Worm (Caenorhabditis elegans) whole organism, L1 larva: ENCODE data around the gene H06A10.1.

Source experiments
- C16A3.4 ChIP-seq: fragments of 150-350 bp; optimal IDR thresholded peaks from 2 replicates; lab custom pipeline; 2014; ENCODE audit warnings: missing biosample characterization, missing genetic modification characterization
- aha-1 ChIP-seq: fragments of 150-350 bp; optimal IDR thresholded peaks from 2 replicates; lab custom pipeline; 2014; ENCODE audit warnings: missing biosample characterization, missing genetic modification characterization
- ama-1 ChIP-seq: fragments of 150-350 bp; optimal IDR thresholded peaks from 2 replicates; lab custom pipeline; 2014
- blmp-1 ChIP-seq: fragments of 150-350 bp; optimal IDR thresholded peaks from 2 replicates; lab custom pipeline; 2014; ENCODE audit warnings: missing biosample characterization, missing genetic modification characterization
- ceh-82 ChIP-seq, 3 experiments: fragments of 150-350 bp in 1 of 3; sonication (generic microtip) in 2 of 3; optimal IDR thresholded peaks; 2 replicates each; lab custom pipeline; 2014 to 2017; ENCODE audit warnings: missing biosample characterization in 3 of 3, missing genetic modification characterization in 3 of 3
- dpl-1 ChIP-seq, 3 experiments: fragments of 150-350 bp in 2 of 3; sonication (generic microtip) in 1 of 3; optimal IDR thresholded peaks; 2 replicates each; lab custom pipeline; 2014 to 2017; ENCODE audit warnings: missing biosample characterization in 3 of 3, missing genetic modification characterization in 3 of 3, missing genetic modification reagents in 3 of 3
- dsc-1 ChIP-seq: sonication (generic microtip); optimal IDR thresholded peaks from 2 replicates; lab custom pipeline; 2016; ENCODE audit warnings: mild to moderate bottlenecking, missing genetic modification characterization, missing compliant biosample characterization
- efl-1 ChIP-seq, 4 experiments: fragments of 150-350 bp; optimal IDR thresholded peaks in 3 of 4; peaks in 1 of 4; 1 replicate in 1 of 4; 2 replicates in 3 of 4; lab custom pipeline; 2014; ENCODE audit warnings: missing biosample characterization in 2 of 4, missing genetic modification characterization in 2 of 4, missing genetic modification reagents in 2 of 4
- egl-13 ChIP-seq: sonication (generic microtip); optimal IDR thresholded peaks from 2 replicates; lab custom pipeline; 2016; ENCODE audit warnings: missing genotype, missing genetic modification reagents, missing genetic modification characterization, missing compliant biosample characterization
- egl-27 ChIP-seq, 2 experiments: fragments of 150-350 bp in 1 of 2; sonication (generic microtip); optimal IDR thresholded peaks; 3 replicates each; lab custom pipeline; 2017 to 2018; ENCODE audit warnings: missing biosample characterization in 2 of 2, missing genetic modification characterization in 2 of 2, missing genetic modification reagents in 2 of 2
- elt-2 ChIP-seq: sonication (generic microtip); optimal IDR thresholded peaks from 2 replicates; lab custom pipeline; 2016; ENCODE audit warnings: missing genetic modification characterization, mild to moderate bottlenecking, inconsistent platforms, missing compliant biosample characterization, missing genetic modification reagents
- elt-3 ChIP-seq, 6 experiments: fragments of 150-350 bp in 1 of 6; sonication (generic microtip); optimal IDR thresholded peaks; 2 replicates each; lab custom pipeline; 2017 to 2018; ENCODE audit warnings: missing biosample characterization in 6 of 6, missing genetic modification characterization in 6 of 6, inconsistent platforms in 1 of 6
- fkh-10 ChIP-seq: sonication (generic microtip); optimal IDR thresholded peaks from 2 replicates; lab custom pipeline; 2017; ENCODE audit warnings: missing biosample characterization, missing genetic modification reagents, missing genetic modification characterization
- fkh-8 ChIP-seq: sonication (generic microtip); optimal IDR thresholded peaks from 2 replicates; lab custom pipeline; 2016; ENCODE audit warnings: mild to moderate bottlenecking, missing genetic modification characterization, missing compliant biosample characterization
- fos-1 ChIP-seq: fragments of 150-350 bp; optimal IDR thresholded peaks from 2 replicates; lab custom pipeline; 2014; ENCODE audit warnings: missing biosample characterization, missing genetic modification characterization
- hlh-17 ChIP-seq: fragments of 200-800 bp; sonication (Bioruptor generic); optimal IDR thresholded peaks from 2 replicates; lab custom pipeline; 2018; ENCODE audit warnings: missing genetic modification characterization, mild to moderate bottlenecking, missing compliant biosample characterization, moderate library complexity, borderline replicate concordance
- irx-1 ChIP-seq: sonication (generic microtip); optimal IDR thresholded peaks from 2 replicates; lab custom pipeline; 2016; ENCODE audit warnings: missing genetic modification characterization, missing compliant biosample characterization
- isw-1 ChIP-seq: fragments of 200-800 bp; sonication (Bioruptor generic); IDR thresholded peaks from 2 replicates; pipeline ENCODE4 v1.3.6; 2022; ENCODE audit warnings: missing genetic modification characterization, missing compliant biosample characterization
- jun-1 ChIP-seq: fragments of 150-350 bp; optimal IDR thresholded peaks from 2 replicates; lab custom pipeline; 2014; ENCODE audit warnings: missing biosample characterization, missing genetic modification reagents, missing genetic modification characterization
- lin-14 ChIP-seq: fragments of 200-800 bp; sonication (Bioruptor generic); optimal IDR thresholded peaks from 2 replicates; lab custom pipeline; 2018; ENCODE audit warnings: mild to moderate bottlenecking, missing genetic modification characterization, moderate library complexity, missing compliant biosample characterization
- lin-35 ChIP-seq, 2 experiments: fragments of 150-350 bp; optimal IDR thresholded peaks; 2 replicates each; lab custom pipeline; 2014; ENCODE audit warnings: missing biosample characterization in 2 of 2, missing genetic modification characterization in 2 of 2, missing genetic modification reagents in 2 of 2
- lsy-2 ChIP-seq, 2 experiments: fragments of 150-350 bp; optimal IDR thresholded peaks; 2 replicates each; lab custom pipeline; 2014; ENCODE audit warnings: missing biosample characterization in 2 of 2, missing genetic modification characterization in 2 of 2
- mdl-1 ChIP-seq, 2 experiments: fragments of 150-350 bp; optimal IDR thresholded peaks; 2 replicates each; lab custom pipeline; 2014 to 2017; ENCODE audit warnings: missing biosample characterization in 2 of 2, missing genetic modification characterization in 2 of 2, inconsistent platforms in 1 of 2
- mef-2 ChIP-seq: fragments of 150-350 bp; optimal IDR thresholded peaks from 2 replicates; lab custom pipeline; 2014; ENCODE audit warnings: missing biosample characterization, missing genetic modification characterization
- mep-1 ChIP-seq: fragments of 150-350 bp; optimal IDR thresholded peaks from 2 replicates; lab custom pipeline; 2014; ENCODE audit warnings: missing biosample characterization, missing genetic modification characterization
- nhr-19 ChIP-seq: fragments of 200-800 bp; sonication (Bioruptor generic); conservative IDR thresholded peaks from 2 replicates; pipeline ENCODE4 v1.3.6; 2022; ENCODE audit warnings: missing genetic modification characterization, missing compliant biosample characterization
- nhr-20 ChIP-seq: sonication (generic microtip); optimal IDR thresholded peaks from 2 replicates; lab custom pipeline; 2016; ENCODE audit warnings: mild to moderate bottlenecking, missing genetic modification characterization, missing compliant biosample characterization
- nhr-237 ChIP-seq: fragments of 150-350 bp; optimal IDR thresholded peaks from 2 replicates; lab custom pipeline; 2014; ENCODE audit warnings: missing biosample characterization, missing genetic modification characterization
- nhr-47 ChIP-seq: sonication (generic microtip); optimal IDR thresholded peaks from 2 replicates; lab custom pipeline; 2016; ENCODE audit warnings: mild to moderate bottlenecking, missing genetic modification characterization, moderate library complexity, missing compliant biosample characterization
- nhr-71 ChIP-seq: sonication (generic microtip); optimal IDR thresholded peaks from 2 replicates; lab custom pipeline; 2016; ENCODE audit warnings: mild to moderate bottlenecking, missing genetic modification characterization, moderate library complexity, missing compliant biosample characterization
- nhr-77 ChIP-seq: fragments of 150-350 bp; optimal IDR thresholded peaks from 2 replicates; lab custom pipeline; 2014; ENCODE audit warnings: missing biosample characterization, missing genetic modification characterization
- nhr-85 ChIP-seq: sonication (generic microtip); peaks from one replicate; lab custom pipeline; 2016; ENCODE audit warnings: missing genetic modification characterization, inconsistent platforms, missing compliant biosample characterization
- nhr-90 ChIP-seq: sonication (generic microtip); optimal IDR thresholded peaks from 2 replicates; lab custom pipeline; 2016; ENCODE audit warnings: mild to moderate bottlenecking, missing genetic modification characterization, missing compliant biosample characterization; ENCODE audit not compliant: poor library complexity
- pax-3 ChIP-seq: fragments of 200-800 bp; sonication (Bioruptor generic); optimal IDR thresholded peaks from 2 replicates; lab custom pipeline; 2018; ENCODE audit warnings: mild to moderate bottlenecking, missing genetic modification characterization, moderate library complexity, missing compliant biosample characterization
- pqm-1 ChIP-seq: sonication (generic microtip); optimal IDR thresholded peaks from 3 replicates; lab custom pipeline; 2017; ENCODE audit warnings: missing biosample characterization, missing genetic modification characterization
- rnt-1 ChIP-seq: sonication (generic microtip); optimal IDR thresholded peaks from 2 replicates; lab custom pipeline; 2016; ENCODE audit warnings: mild to moderate bottlenecking, missing genetic modification characterization, moderate library complexity, missing compliant biosample characterization
- skn-1 ChIP-seq: fragments of 150-350 bp; optimal IDR thresholded peaks from 2 replicates; lab custom pipeline; 2014; ENCODE audit warnings: missing biosample characterization, missing genetic modification characterization
- snpc-4 ChIP-seq: fragments of 150-350 bp; optimal IDR thresholded peaks from 2 replicates; lab custom pipeline; 2014; ENCODE audit warnings: missing biosample characterization, missing genetic modification characterization
- snu-23 ChIP-seq: sonication (generic microtip); optimal IDR thresholded peaks from 2 replicates; lab custom pipeline; 2016; ENCODE audit warnings: missing genetic modification characterization, missing compliant biosample characterization
- sox-4 ChIP-seq: sonication (generic microtip); optimal IDR thresholded peaks from 2 replicates; lab custom pipeline; 2016; ENCODE audit warnings: missing genetic modification characterization, missing compliant biosample characterization
- sptf-1 ChIP-seq: fragments of 150-350 bp; optimal IDR thresholded peaks from 2 replicates; lab custom pipeline; 2014; ENCODE audit warnings: missing biosample characterization, missing genetic modification characterization
- swsn-7 ChIP-seq: sonication (generic microtip); optimal IDR thresholded peaks from 2 replicates; lab custom pipeline; 2016; ENCODE audit warnings: missing genetic modification characterization, missing compliant biosample characterization
- tbx-2 ChIP-seq: sonication (generic microtip); optimal IDR thresholded peaks from 2 replicates; lab custom pipeline; 2016; ENCODE audit warnings: missing genetic modification characterization, missing compliant biosample characterization
- unc-130 ChIP-seq: fragments of 150-350 bp; optimal IDR thresholded peaks from 2 replicates; lab custom pipeline; 2017; ENCODE audit warnings: missing biosample characterization, missing genetic modification characterization, inconsistent platforms
- unc-30 ChIP-seq: sonication (generic microtip); optimal IDR thresholded peaks from 2 replicates; lab custom pipeline; 2017; ENCODE audit warnings: missing biosample characterization, missing genetic modification characterization
- unc-62 ChIP-seq: fragments of 150-350 bp; optimal IDR thresholded peaks from 2 replicates; lab custom pipeline; 2014; ENCODE audit warnings: missing biosample characterization, missing genetic modification reagents, missing genetic modification characterization
- unc-86 ChIP-seq: sonication (generic microtip); optimal IDR thresholded peaks from 2 replicates; lab custom pipeline; 2016; ENCODE audit warnings: missing genetic modification characterization, missing compliant biosample characterization
- xbp-1 ChIP-seq: sonication (generic microtip); optimal IDR thresholded peaks from 2 replicates; lab custom pipeline; 2016; ENCODE audit warnings: missing genetic modification characterization, missing compliant biosample characterization
- zag-1 ChIP-seq: fragments of 150-350 bp; optimal IDR thresholded peaks from 2 replicates; lab custom pipeline; 2014; ENCODE audit warnings: missing biosample characterization, missing genetic modification characterization
- ztf-11 ChIP-seq, 2 experiments: sonication (generic microtip); optimal IDR thresholded peaks; 2 replicates each; lab custom pipeline; 2016 to 2017; ENCODE audit warnings: missing genetic modification characterization in 2 of 2, missing biosample characterization in 1 of 2, missing compliant biosample characterization in 1 of 2
- ztf-4 ChIP-seq: fragments of 150-350 bp; optimal IDR thresholded peaks from 2 replicates; lab custom pipeline; 2014; ENCODE audit warnings: missing biosample characterization, missing genetic modification characterization

The H06A10.1 gene

DNA sequence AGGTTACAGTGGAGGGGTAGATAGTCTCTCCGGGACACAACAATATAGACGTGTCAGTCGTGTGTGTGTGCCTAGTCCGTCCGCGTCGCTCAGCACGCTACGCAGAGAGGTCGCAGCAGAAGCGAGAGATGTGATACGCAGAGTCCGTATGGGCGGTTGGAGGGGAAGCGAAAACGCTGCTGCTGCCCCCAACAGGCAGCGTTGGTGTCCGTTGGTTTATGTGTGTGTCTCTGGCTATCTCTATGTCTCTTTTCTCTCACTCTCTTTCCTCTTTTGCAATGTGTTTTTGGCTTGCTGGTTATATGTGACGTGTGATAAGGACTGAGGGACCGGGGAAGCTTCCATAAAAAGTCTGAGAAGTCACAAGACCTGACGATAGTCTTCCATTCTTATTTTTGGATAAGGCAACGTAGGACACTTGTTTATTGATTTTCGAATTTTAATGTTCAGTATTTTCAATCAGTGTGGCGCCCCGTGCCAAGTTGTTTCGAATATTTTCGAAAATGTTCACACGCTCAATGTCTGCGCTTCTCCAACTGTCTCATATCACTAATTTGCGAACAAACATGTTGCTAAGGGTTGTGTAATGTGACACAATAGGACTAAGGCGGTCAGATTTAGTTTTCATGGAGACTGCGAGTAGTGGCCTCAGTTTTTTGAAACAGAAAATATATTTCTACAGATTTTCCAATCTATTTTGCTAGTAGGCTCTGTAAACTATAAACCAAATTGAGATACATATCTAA is 20.2 kb downstream of the H06A10.1 start, which contains the start of gene pab-2:
Gene pab-2 (minus strand): TSS at position 69 of the 746 bp plus-strand sequence.
- TF ChIP-seq lin-14 (GFP tag; lab: Kevin White, UChicago) (peak; percentile 94), unc-86 (tag; lab: Kevin White, UChicago) (peak; percentile 60), isw-1 (GFP tag; lab: Robert Waterston, UW) (peak; percentile 9; the same call in 1 of the 2 replicates), ztf-4 (tag; lab: Kevin White, UChicago) (peak; percentile 74), fkh-8 (peak; percentile 74), lsy-2 (tag; optimal IDR thresholded peaks at IDR 0.05; lab: Kevin White, UChicago) (peak; percentile 29 to 59), snu-23 (GFP tag; lab: Kevin White, UChicago) (peak; percentile 87), unc-130 (peak; percentile 64), lin-35 (GFP tag; optimal IDR thresholded peaks at IDR 0.05; lab: Kevin White, UChicago) (peak; percentile 48 to 61), pax-3 (tag; lab: Kevin White, UChicago) (peak; percentile 28), nhr-90 (peak; percentile 83), C16A3.4 (tag; lab: Kevin White, UChicago) (peak; percentile 56), zag-1 (tag; lab: Kevin White, UChicago) (no peak), mep-1 (tag; lab: Kevin White, UChicago) (peak; percentile 69), pqm-1 (no peak), skn-1 (tag; lab: Kevin White, UChicago) (peak; percentile 38), nhr-237 (no peak), ceh-82 (tag; optimal IDR thresholded peaks at IDR 0.05; lab: Kevin White, UChicago) (peak; percentile 15 to 86 (median 76)), blmp-1 (peak; percentile 67), irx-1 (tag; lab: Kevin White, UChicago) (peak; percentile 34), swsn-7 (tag; lab: Kevin White, UChicago) (peak; percentile 70), nhr-20 (tag; lab: Kevin White, UChicago) (peak; percentile 90), ztf-11 (tag; optimal IDR thresholded peaks at IDR 0.05; lab: Kevin White, UChicago) (peak in 1 of 2 experiments; percentile 22), elt-2 (tag; lab: Kevin White, UChicago) (peak; percentile 88), nhr-71 (tag; lab: Kevin White, UChicago) (peak; percentile 90), fkh-10 (GFP tag; lab: Kevin White, UChicago) (no peak), snpc-4 (tag; lab: Kevin White, UChicago) (no peak), unc-30 (tag; lab: Kevin White, UChicago) (no peak), fos-1 (tag; lab: Kevin White, UChicago) (peak; percentile 53), nhr-47 (tag; lab: Kevin White, UChicago) (peak; percentile 78), hlh-17 (no peak), egl-13 (tag; lab: Kevin White, UChicago) (peak; percentile 54), nhr-19 (GFP tag; lab: Robert Waterston, UW) (peak; percentile 70), nhr-85 (tag; lab: Kevin White, UChicago) (peak; percentile 94), sox-4 (tag; lab: Kevin White, UChicago) (peak; percentile 11), dsc-1 (tag; lab: Kevin White, UChicago) (peak; percentile 21), rnt-1 (tag; lab: Kevin White, UChicago) (peak; percentile 80), nhr-77 (peak; percentile 72), elt-3 (tag; optimal IDR thresholded peaks at IDR 0.05; lab: Kevin White, UChicago) (peak in 3 of 6 experiments; percentile 32 to 44 (median 38)), dpl-1 (GFP tag; optimal IDR thresholded peaks at IDR 0.05; lab: Kevin White, UChicago) (peak in 1 of 3 experiments; percentile 12), mdl-1 (tag; optimal IDR thresholded peaks at IDR 0.05; lab: Kevin White, UChicago) (peak in 1 of 2 experiments; percentile 85), tbx-2 (tag; lab: Kevin White, UChicago) (peak; percentile 71), mef-2 (tag; lab: Kevin White, UChicago) (no peak), xbp-1 (tag; lab: Kevin White, UChicago) (peak; percentile 99), jun-1 (tag; lab: Kevin White, UChicago) (peak; percentile 82), aha-1 (tag; lab: Kevin White, UChicago) (no peak), sptf-1 (tag; lab: Kevin White, UChicago) (no peak), egl-27 (tag; optimal IDR thresholded peaks at IDR 0.05; lab: Kevin White, UChicago) (peak in 1 of 2 experiments; percentile 17), efl-1 (optimal IDR thresholded peaks at IDR 0.05; lab: Kevin White, UChicago) (peak; percentile 36 to 48), efl-1 (GFP tag; optimal IDR thresholded peaks at IDR 0.05 in 1 of 2; lab: Kevin White, UChicago) (peak in 1 of 2 experiments; percentile 90), unc-62 (GFP tag; lab: Kevin White, UChicago) (no peak), ama-1 (no peak)
